Worm (Caenorhabditis elegans) whole organism, L1 larva: Measurements from ENCODE around the gene F37C12.10.
A peak's percentile ranks its signal among the peaks of the same experiment; 100 is the strongest.

Experiments used
- C04F5.9 ChIP-seq: sonication (generic microtip); optimal IDR thresholded peaks from 2 replicates; lab custom pipeline; 2016; ENCODE audit warnings: missing genetic modification characterization, missing compliant biosample characterization
- C16A3.4 ChIP-seq: fragments of 150-350 bp; optimal IDR thresholded peaks from 2 replicates; lab custom pipeline; 2014; ENCODE audit warnings: missing biosample characterization, missing genetic modification characterization
- F16B12.6 ChIP-seq: fragments of 150-350 bp; optimal IDR thresholded peaks from 2 replicates; lab custom pipeline; 2014; ENCODE audit warnings: missing biosample characterization, missing genetic modification characterization
- Y116A8C.19 ChIP-seq: sonication (generic microtip); optimal IDR thresholded peaks from 2 replicates; lab custom pipeline; 2016; ENCODE audit warnings: missing compliant biosample characterization, missing genetic modification characterization, borderline replicate concordance
- aha-1 ChIP-seq: fragments of 150-350 bp; optimal IDR thresholded peaks from 2 replicates; lab custom pipeline; 2014; ENCODE audit warnings: missing biosample characterization, missing genetic modification characterization
- aly-2 ChIP-seq: fragments of 150-350 bp; optimal IDR thresholded peaks from 2 replicates; lab custom pipeline; 2014; ENCODE audit warnings: missing biosample characterization, missing genetic modification characterization
- ama-1 ChIP-seq: fragments of 150-350 bp; optimal IDR thresholded peaks from 2 replicates; lab custom pipeline; 2014
- blmp-1 ChIP-seq: fragments of 150-350 bp; optimal IDR thresholded peaks from 2 replicates; lab custom pipeline; 2014; ENCODE audit warnings: missing biosample characterization, missing genetic modification characterization
- ceh-8 ChIP-seq: fragments of 200-800 bp; sonication (Bioruptor generic); optimal IDR thresholded peaks from 2 replicates; lab custom pipeline; 2018; ENCODE audit warnings: mild to moderate bottlenecking, missing genetic modification characterization, moderate library complexity, missing compliant biosample characterization
- ceh-82 ChIP-seq, 3 experiments: fragments of 150-350 bp in 1 of 3; sonication (generic microtip) in 2 of 3; optimal IDR thresholded peaks; 2 replicates each; lab custom pipeline; 2014 to 2017; ENCODE audit warnings: missing biosample characterization in 3 of 3, missing genetic modification characterization in 3 of 3
- ceh-88 ChIP-seq: fragments of 200-800 bp; sonication (Bioruptor generic); IDR thresholded peaks from 2 replicates; pipeline ENCODE4 v1.3.6; 2022; ENCODE audit warnings: missing genetic modification characterization, missing compliant biosample characterization
- ceh-90 ChIP-seq: sonication (generic microtip); optimal IDR thresholded peaks from 2 replicates; lab custom pipeline; 2016; ENCODE audit warnings: missing genetic modification characterization, missing compliant biosample characterization
- dpl-1 ChIP-seq, 3 experiments: fragments of 150-350 bp in 2 of 3; sonication (generic microtip) in 1 of 3; optimal IDR thresholded peaks; 2 replicates each; lab custom pipeline; 2014 to 2017; ENCODE audit warnings: missing biosample characterization in 3 of 3, missing genetic modification characterization in 3 of 3, missing genetic modification reagents in 3 of 3
- dsc-1 ChIP-seq: sonication (generic microtip); optimal IDR thresholded peaks from 2 replicates; lab custom pipeline; 2016; ENCODE audit warnings: mild to moderate bottlenecking, missing genetic modification characterization, missing compliant biosample characterization
- efl-1 ChIP-seq, 4 experiments: fragments of 150-350 bp; optimal IDR thresholded peaks in 3 of 4; peaks in 1 of 4; 1 replicate in 1 of 4; 2 replicates in 3 of 4; lab custom pipeline; 2014; ENCODE audit warnings: missing biosample characterization in 2 of 4, missing genetic modification characterization in 2 of 4, missing genetic modification reagents in 2 of 4
- efl-3 ChIP-seq: fragments of 200-800 bp; sonication (Bioruptor generic); optimal IDR thresholded peaks from 2 replicates; lab custom pipeline; 2018; ENCODE audit warnings: mild to moderate bottlenecking, missing genetic modification characterization, missing compliant biosample characterization
- egl-13 ChIP-seq: sonication (generic microtip); optimal IDR thresholded peaks from 2 replicates; lab custom pipeline; 2016; ENCODE audit warnings: missing genotype, missing genetic modification reagents, missing genetic modification characterization, missing compliant biosample characterization
- egl-27 ChIP-seq, 2 experiments: fragments of 150-350 bp in 1 of 2; sonication (generic microtip); optimal IDR thresholded peaks; 3 replicates each; lab custom pipeline; 2017 to 2018; ENCODE audit warnings: missing biosample characterization in 2 of 2, missing genetic modification characterization in 2 of 2, missing genetic modification reagents in 2 of 2
- elt-3 ChIP-seq, 6 experiments: fragments of 150-350 bp in 1 of 6; sonication (generic microtip); optimal IDR thresholded peaks; 2 replicates each; lab custom pipeline; 2017 to 2018; ENCODE audit warnings: missing biosample characterization in 6 of 6, missing genetic modification characterization in 6 of 6, inconsistent platforms in 1 of 6
- ets-5 ChIP-seq: fragments of 200-800 bp; sonication (Bioruptor generic); IDR thresholded peaks from 2 replicates; pipeline ENCODE4 v1.3.6; 2022; ENCODE audit warnings: missing genetic modification characterization, missing compliant biosample characterization
- fkh-10 ChIP-seq: sonication (generic microtip); optimal IDR thresholded peaks from 2 replicates; lab custom pipeline; 2017; ENCODE audit warnings: missing biosample characterization, missing genetic modification reagents, missing genetic modification characterization
- fos-1 ChIP-seq: fragments of 150-350 bp; optimal IDR thresholded peaks from 2 replicates; lab custom pipeline; 2014; ENCODE audit warnings: missing biosample characterization, missing genetic modification characterization
- grh-1 ChIP-seq: fragments of 200-800 bp; sonication (Bioruptor generic); IDR thresholded peaks from 2 replicates; pipeline ENCODE4 v1.3.6; 2022; ENCODE audit warnings: missing genetic modification reagents, missing genetic modification characterization, missing compliant biosample characterization
- hlh-17 ChIP-seq: fragments of 200-800 bp; sonication (Bioruptor generic); optimal IDR thresholded peaks from 2 replicates; lab custom pipeline; 2018; ENCODE audit warnings: missing genetic modification characterization, mild to moderate bottlenecking, missing compliant biosample characterization, moderate library complexity, borderline replicate concordance
- hpl-2 ChIP-seq: fragments of 150-350 bp; optimal IDR thresholded peaks from 2 replicates; lab custom pipeline; 2014; ENCODE audit warnings: missing biosample characterization, missing genetic modification reagents, missing genetic modification characterization
- irx-1 ChIP-seq: sonication (generic microtip); optimal IDR thresholded peaks from 2 replicates; lab custom pipeline; 2016; ENCODE audit warnings: missing genetic modification characterization, missing compliant biosample characterization
- isw-1 ChIP-seq: fragments of 200-800 bp; sonication (Bioruptor generic); IDR thresholded peaks from 2 replicates; pipeline ENCODE4 v1.3.6; 2022; ENCODE audit warnings: missing genetic modification characterization, missing compliant biosample characterization
- jun-1 ChIP-seq: fragments of 150-350 bp; optimal IDR thresholded peaks from 2 replicates; lab custom pipeline; 2014; ENCODE audit warnings: missing biosample characterization, missing genetic modification reagents, missing genetic modification characterization
- lin-13 ChIP-seq: fragments of 150-350 bp; optimal IDR thresholded peaks from 2 replicates; lab custom pipeline; 2014; ENCODE audit warnings: missing biosample characterization, missing genetic modification reagents, missing genetic modification characterization
- lin-35 ChIP-seq, 2 experiments: fragments of 150-350 bp; optimal IDR thresholded peaks; 2 replicates each; lab custom pipeline; 2014; ENCODE audit warnings: missing biosample characterization in 2 of 2, missing genetic modification characterization in 2 of 2, missing genetic modification reagents in 2 of 2
- lir-3 ChIP-seq: sonication (generic microtip); optimal IDR thresholded peaks from 2 replicates; lab custom pipeline; 2016; ENCODE audit warnings: mild to moderate bottlenecking, missing genetic modification characterization, moderate library complexity, missing compliant biosample characterization; ENCODE audit not compliant: poor library complexity
- mdl-1 ChIP-seq, 2 experiments: fragments of 150-350 bp; optimal IDR thresholded peaks; 2 replicates each; lab custom pipeline; 2014 to 2017; ENCODE audit warnings: missing biosample characterization in 2 of 2, missing genetic modification characterization in 2 of 2, inconsistent platforms in 1 of 2
- mef-2 ChIP-seq: fragments of 150-350 bp; optimal IDR thresholded peaks from 2 replicates; lab custom pipeline; 2014; ENCODE audit warnings: missing biosample characterization, missing genetic modification characterization
- mep-1 ChIP-seq: fragments of 150-350 bp; optimal IDR thresholded peaks from 2 replicates; lab custom pipeline; 2014; ENCODE audit warnings: missing biosample characterization, missing genetic modification characterization
- nhr-11 ChIP-seq: fragments of 150-350 bp; optimal IDR thresholded peaks from 2 replicates; lab custom pipeline; 2014; ENCODE audit warnings: missing biosample characterization, missing genetic modification characterization
- nhr-28 ChIP-seq: fragments of 150-350 bp; optimal IDR thresholded peaks from 2 replicates; lab custom pipeline; 2014; ENCODE audit warnings: missing biosample characterization, missing genetic modification characterization
- nhr-47 ChIP-seq: sonication (generic microtip); optimal IDR thresholded peaks from 2 replicates; lab custom pipeline; 2016; ENCODE audit warnings: mild to moderate bottlenecking, missing genetic modification characterization, moderate library complexity, missing compliant biosample characterization
- nhr-71 ChIP-seq: sonication (generic microtip); optimal IDR thresholded peaks from 2 replicates; lab custom pipeline; 2016; ENCODE audit warnings: mild to moderate bottlenecking, missing genetic modification characterization, moderate library complexity, missing compliant biosample characterization
- nhr-76 ChIP-seq: sonication (generic microtip); optimal IDR thresholded peaks from 2 replicates; lab custom pipeline; 2017; ENCODE audit warnings: missing biosample characterization, missing genetic modification characterization
- nhr-90 ChIP-seq: sonication (generic microtip); optimal IDR thresholded peaks from 2 replicates; lab custom pipeline; 2016; ENCODE audit warnings: mild to moderate bottlenecking, missing genetic modification characterization, missing compliant biosample characterization; ENCODE audit not compliant: poor library complexity
- pax-3 ChIP-seq: fragments of 200-800 bp; sonication (Bioruptor generic); optimal IDR thresholded peaks from 2 replicates; lab custom pipeline; 2018; ENCODE audit warnings: mild to moderate bottlenecking, missing genetic modification characterization, moderate library complexity, missing compliant biosample characterization
- pqm-1 ChIP-seq: sonication (generic microtip); optimal IDR thresholded peaks from 3 replicates; lab custom pipeline; 2017; ENCODE audit warnings: missing biosample characterization, missing genetic modification characterization
- rnt-1 ChIP-seq: sonication (generic microtip); optimal IDR thresholded peaks from 2 replicates; lab custom pipeline; 2016; ENCODE audit warnings: mild to moderate bottlenecking, missing genetic modification characterization, moderate library complexity, missing compliant biosample characterization
- snpc-4 ChIP-seq: fragments of 150-350 bp; optimal IDR thresholded peaks from 2 replicates; lab custom pipeline; 2014; ENCODE audit warnings: missing biosample characterization, missing genetic modification characterization
- snu-23 ChIP-seq: sonication (generic microtip); optimal IDR thresholded peaks from 2 replicates; lab custom pipeline; 2016; ENCODE audit warnings: missing genetic modification characterization, missing compliant biosample characterization
- sup-37 ChIP-seq: fragments of 200-800 bp; sonication (Bioruptor generic); optimal IDR thresholded peaks from 2 replicates; lab custom pipeline; 2018; ENCODE audit warnings: mild to moderate bottlenecking, missing genetic modification characterization, missing compliant biosample characterization
- tlp-1 ChIP-seq: fragments of 150-350 bp; optimal IDR thresholded peaks from 2 replicates; lab custom pipeline; 2014; ENCODE audit warnings: missing biosample characterization, missing genetic modification characterization
- unc-130 ChIP-seq: fragments of 150-350 bp; optimal IDR thresholded peaks from 2 replicates; lab custom pipeline; 2017; ENCODE audit warnings: missing biosample characterization, missing genetic modification characterization, inconsistent platforms
- unc-30 ChIP-seq: sonication (generic microtip); optimal IDR thresholded peaks from 2 replicates; lab custom pipeline; 2017; ENCODE audit warnings: missing biosample characterization, missing genetic modification characterization
- unc-86 ChIP-seq: sonication (generic microtip); optimal IDR thresholded peaks from 2 replicates; lab custom pipeline; 2016; ENCODE audit warnings: missing genetic modification characterization, missing compliant biosample characterization
- zag-1 ChIP-seq: fragments of 150-350 bp; optimal IDR thresholded peaks from 2 replicates; lab custom pipeline; 2014; ENCODE audit warnings: missing biosample characterization, missing genetic modification characterization
- ztf-11 ChIP-seq, 2 experiments: sonication (generic microtip); optimal IDR thresholded peaks; 2 replicates each; lab custom pipeline; 2016 to 2017; ENCODE audit warnings: missing genetic modification characterization in 2 of 2, missing biosample characterization in 1 of 2, missing compliant biosample characterization in 1 of 2

Gene F37C12.10

ce11 chrIII:7189581-7190128 is 1.5 kb upstream of the F37C12.10 start, which contains the start of gene rps-21 (continued):
- peak; percentile 1 for TF ChIP-seq nhr-11
- TF ChIP-seq unc-30 (tag; lab: Kevin White, UChicago), result no peak
- no peak for TF ChIP-seq ceh-90
- TF ChIP-seq ets-5, result no peak
- TF ChIP-seq C04F5.9, result peak; percentile 71
- peak; percentile 60 for TF ChIP-seq pax-3 (tag; lab: Kevin White, UChicago)
- peak; percentile 10 for TF ChIP-seq hpl-2 (GFP tag; lab: Kevin White, UChicago)
- no peak for TF ChIP-seq nhr-76
- peak; percentile 85 for TF ChIP-seq isw-1
- TF ChIP-seq mef-2 (tag; lab: Kevin White, UChicago), result no peak
- TF ChIP-seq sup-37 (GFP tag; lab: Kevin White, UChicago), result no peak
- TF ChIP-seq unc-86 (tag; lab: Kevin White, UChicago), result peak; percentile 71
- peak in 2 of 6 experiments; percentile 53 to 62 for TF ChIP-seq elt-3 (tag; optimal IDR thresholded peaks at IDR 0.05; lab: Kevin White, UChicago)
- peak; percentile 86 to 88 for TF ChIP-seq efl-1 (optimal IDR thresholded peaks at IDR 0.05; lab: Kevin White, UChicago)
- peak; percentile 78 to 98 for TF ChIP-seq efl-1 (GFP tag; optimal IDR thresholded peaks at IDR 0.05 in 1 of 2; lab: Kevin White, UChicago)
- TF ChIP-seq unc-130 (tag; lab: Kevin White, UChicago), result peak; percentile 70
- TF ChIP-seq F16B12.6 (tag; lab: Kevin White, UChicago), result peak; percentile 30
- no peak for TF ChIP-seq ceh-8 (GFP tag; lab: Kevin White, UChicago)
- peak; percentile 55 for TF ChIP-seq snpc-4
- TF ChIP-seq fos-1 (tag; lab: Kevin White, UChicago), result peak; percentile 43
- TF ChIP-seq mdl-1 (tag; optimal IDR thresholded peaks at IDR 0.05; lab: Kevin White, UChicago), result peak in 1 of 2 experiments; percentile 48
- no peak for TF ChIP-seq aha-1 (tag; lab: Kevin White, UChicago)
- TF ChIP-seq nhr-28 (tag; lab: Kevin White, UChicago), result no peak
- TF ChIP-seq egl-13 (tag; lab: Kevin White, UChicago), result peak; percentile 22
- TF ChIP-seq C16A3.4 (tag; lab: Kevin White, UChicago), result peak; percentile 91
- TF ChIP-seq fkh-10, result peak; percentile 12
- TF ChIP-seq dsc-1, result peak; percentile 74
- no peak for TF ChIP-seq ama-1 (lab: Kevin White, UChicago)
- TF ChIP-seq nhr-47 (tag; lab: Kevin White, UChicago), result peak; percentile 84
- TF ChIP-seq egl-27 (tag; optimal IDR thresholded peaks at IDR 0.05; lab: Kevin White, UChicago), result peak; percentile 10 to 63
- peak in 1 of 2 experiments; percentile 59 for TF ChIP-seq ztf-11 (tag; optimal IDR thresholded peaks at IDR 0.05; lab: Kevin White, UChicago)
- TF ChIP-seq nhr-71 (tag; lab: Kevin White, UChicago), result peak; percentile 89
- TF ChIP-seq snu-23 (GFP tag; lab: Kevin White, UChicago), result peak; percentile 91
- peak; percentile 80 for TF ChIP-seq mep-1 (tag; lab: Kevin White, UChicago)
- TF ChIP-seq tlp-1 (tag; lab: Kevin White, UChicago), result no peak
- peak; percentile 82 for TF ChIP-seq rnt-1
- peak; percentile 63 for TF ChIP-seq grh-1
- TF ChIP-seq hlh-17 (GFP tag; lab: Kevin White, UChicago), result no peak
- TF ChIP-seq dpl-1 (GFP tag; optimal IDR thresholded peaks at IDR 0.05; lab: Kevin White, UChicago), result peak; percentile 73 to 84 (median 82)
- TF ChIP-seq lin-35 (GFP tag; optimal IDR thresholded peaks at IDR 0.05; lab: Kevin White, UChicago), result peak; percentile 84 to 92
- TF ChIP-seq zag-1 (tag; lab: Kevin White, UChicago), result no peak
- peak; percentile 70 for TF ChIP-seq blmp-1
- TF ChIP-seq irx-1 (tag; lab: Kevin White, UChicago), result peak; percentile 49
- no peak for TF ChIP-seq Y116A8C.19
- TF ChIP-seq lin-13 (GFP tag; lab: Kevin White, UChicago), result peak; percentile 67
- no peak for TF ChIP-seq pqm-1 (tag; lab: Kevin White, UChicago)
- TF ChIP-seq ceh-88, result 0 out of 2 replicates have a peak, but pooled peaks have one; percentile 9
- peak; percentile 47 for TF ChIP-seq lir-3 (tag; lab: Kevin White, UChicago)
- TF ChIP-seq efl-3, result no peak
- no peak for TF ChIP-seq aly-2 (tag; lab: Kevin White, UChicago)
- peak; percentile 59 to 94 (median 78) for TF ChIP-seq ceh-82 (tag; optimal IDR thresholded peaks at IDR 0.05; lab: Kevin White, UChicago)
- TF ChIP-seq jun-1 (tag; lab: Kevin White, UChicago), result peak; percentile 73
- peak; percentile 72 for TF ChIP-seq nhr-90 (tag; lab: Kevin White, UChicago)
